Fruit fly (Drosophila melanogaster): Measurements from ENCODE around the gene CG10195.

DNA sequence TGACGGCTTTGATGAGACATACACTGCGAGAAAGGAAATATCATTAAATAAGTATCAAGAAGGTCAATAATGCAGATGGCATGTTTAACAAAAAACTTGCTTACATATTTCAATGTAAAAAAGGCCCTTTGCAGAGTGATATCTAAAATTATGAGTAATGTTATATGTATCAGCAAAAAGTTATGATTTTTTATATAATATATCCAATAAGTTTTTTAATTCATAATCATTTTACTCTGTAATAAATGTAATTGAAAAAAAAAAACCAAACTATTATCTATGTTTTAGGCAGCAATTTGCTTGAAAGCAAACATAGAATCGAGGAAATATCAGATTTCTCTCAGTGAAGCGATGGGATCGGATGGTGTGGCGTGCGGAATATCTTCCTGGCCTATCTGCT is 14.8 kb downstream of the CG10195 start:
- no peak for TF ChIP-seq HLH106 (tag; optimal IDR thresholded peaks at IDR 0.05)
- no peak for TF ChIP-seq Dfd (GFP tag; optimal IDR thresholded peaks at IDR 0.05)
- no peak for TF ChIP-seq dsf (GFP tag; optimal IDR thresholded peaks at IDR 0.05; ENCODE audit: borderline replicate concordance)
- no peak for TF ChIP-seq usp (GFP tag; optimal IDR thresholded peaks at IDR 0.05)
- no peak for TF ChIP-seq lola (GFP tag; optimal IDR thresholded peaks at IDR 0.05)
- TF ChIP-seq psq (GFP tag; optimal IDR thresholded peaks at IDR 0.05) = no peak
- no peak for TF ChIP-seq pan (optimal IDR thresholded peaks at IDR 0.05)
- no peak for TF ChIP-seq br (GFP tag; optimal IDR thresholded peaks at IDR 0.05)
- no peak for TF ChIP-seq Rel (GFP tag; optimal IDR thresholded peaks at IDR 0.05)
- no peak for TF ChIP-seq Rel (tag; optimal IDR thresholded peaks at IDR 0.05)

Measured in whole organism, wandering third instar larva.